Worm (Caenorhabditis elegans): Measurements from ENCODE around the gene F01F1.2.

F01F1.2 gene

DNA sequence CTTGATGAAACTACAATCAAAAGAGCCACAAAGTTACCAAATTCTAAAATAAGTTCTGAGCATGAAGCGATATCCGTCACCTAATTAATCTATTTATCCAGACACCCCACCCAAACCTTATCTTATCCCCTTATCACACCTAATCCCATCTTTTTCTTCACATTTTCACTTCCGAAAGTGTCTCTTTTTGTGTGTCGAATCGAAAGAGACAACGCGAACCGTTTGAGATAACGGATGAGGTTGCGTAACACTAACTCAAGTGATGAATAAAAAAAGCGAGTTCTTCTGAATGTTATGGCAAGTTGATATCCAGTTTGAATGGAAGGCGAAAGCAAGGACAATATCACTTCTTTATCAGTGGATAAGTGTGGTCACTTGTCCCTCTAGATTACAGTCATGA lies 5.2 kb downstream of the F01F1.2 start:
- TF ChIP-seq R02D3.7 (tag; optimal IDR thresholded peaks at IDR 0.05), result no peak
- TF ChIP-seq ztf-11 (tag; optimal IDR thresholded peaks at IDR 0.05), result no peak
- no peak for TF ChIP-seq nhr-21 (tag; optimal IDR thresholded peaks at IDR 0.05)
- no peak for TF ChIP-seq blmp-1 (tag; optimal IDR thresholded peaks at IDR 0.05; ENCODE audit: insufficient read depth)
- no peak for TF ChIP-seq ceh-16 (tag; optimal IDR thresholded peaks at IDR 0.05)
- TF ChIP-seq lin-39 (tag; optimal IDR thresholded peaks at IDR 0.05), result no peak
- TF ChIP-seq sma-9 (GFP tag; optimal IDR thresholded peaks at IDR 0.05), result no peak
- no peak for TF ChIP-seq sma-9 (tag; optimal IDR thresholded peaks at IDR 0.05)
- no peak for TF ChIP-seq nhr-23 (tag; optimal IDR thresholded peaks at IDR 0.05)
- no peak for TF ChIP-seq aly-2 (tag; optimal IDR thresholded peaks at IDR 0.05)
- TF ChIP-seq egl-27 (tag; optimal IDR thresholded peaks at IDR 0.05), result no peak
- TF ChIP-seq nhr-25 (tag; optimal IDR thresholded peaks at IDR 0.05), result no peak
- TF ChIP-seq nhr-12 (tag; optimal IDR thresholded peaks at IDR 0.05), result no peak
- no peak for TF ChIP-seq lin-11 (tag; optimal IDR thresholded peaks at IDR 0.05)
- TF ChIP-seq C34F6.9 (tag; optimal IDR thresholded peaks at IDR 0.05), result no peak
- TF ChIP-seq ama-1 (optimal IDR thresholded peaks at IDR 0.05), result no peak
- TF ChIP-seq F13H6.1 (tag; optimal IDR thresholded peaks at IDR 0.05), result no peak
- TF ChIP-seq sem-4 (tag; optimal IDR thresholded peaks at IDR 0.05), result no peak
- TF ChIP-seq unc-39 (tag; optimal IDR thresholded peaks at IDR 0.05), result no peak
- no peak for TF ChIP-seq nhr-10 (tag; optimal IDR thresholded peaks at IDR 0.05)

DNA sequence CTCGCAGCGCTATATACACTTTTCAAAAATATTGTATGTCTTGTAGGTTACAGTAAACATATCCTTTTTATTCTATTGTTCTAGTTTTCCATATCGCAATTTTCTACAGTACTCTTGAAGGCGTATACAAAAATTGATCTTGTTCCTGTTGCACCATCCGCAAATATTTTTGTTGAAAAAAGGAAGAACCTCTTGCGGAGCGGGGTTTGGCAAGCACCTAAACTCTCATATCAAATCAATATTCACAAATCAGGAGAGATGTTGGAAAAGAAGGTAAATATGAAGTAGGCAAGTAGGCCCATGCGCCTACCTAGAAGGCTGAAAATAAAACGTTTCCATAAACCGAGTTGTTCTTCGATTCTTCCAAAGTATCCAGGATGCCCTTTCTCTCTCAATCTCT lies 5.7 kb downstream of the F01F1.2 start, which contains the start of gene C28H8.5:
C28H8.5 (plus strand) TSS at position 301 of the 400 bp plus-strand sequence.
- TF ChIP-seq unc-55 (GFP tag; optimal IDR thresholded peaks at IDR 0.05) (no peak), peb-1 (tag; optimal IDR thresholded peaks at IDR 0.05) (no peak), ztf-4 (tag; optimal IDR thresholded peaks at IDR 0.05) (no peak), nhr-237 (tag; optimal IDR thresholded peaks at IDR 0.05) (no peak), F13H6.1 (tag; optimal IDR thresholded peaks at IDR 0.05) (no peak), lin-13 (GFP tag; optimal IDR thresholded peaks at IDR 0.05) (no peak), nhr-25 (tag; optimal IDR thresholded peaks at IDR 0.05) (no peak), C34F6.9 (tag; optimal IDR thresholded peaks at IDR 0.05) (no peak), unc-39 (tag; optimal IDR thresholded peaks at IDR 0.05) (no peak), ztf-1 (GFP tag; conservative IDR thresholded peaks at IDR 0.05) (no peak), unc-62 (GFP tag; optimal IDR thresholded peaks at IDR 0.05) (no peak), nhr-12 (tag; optimal IDR thresholded peaks at IDR 0.05) (no peak)

DNA sequence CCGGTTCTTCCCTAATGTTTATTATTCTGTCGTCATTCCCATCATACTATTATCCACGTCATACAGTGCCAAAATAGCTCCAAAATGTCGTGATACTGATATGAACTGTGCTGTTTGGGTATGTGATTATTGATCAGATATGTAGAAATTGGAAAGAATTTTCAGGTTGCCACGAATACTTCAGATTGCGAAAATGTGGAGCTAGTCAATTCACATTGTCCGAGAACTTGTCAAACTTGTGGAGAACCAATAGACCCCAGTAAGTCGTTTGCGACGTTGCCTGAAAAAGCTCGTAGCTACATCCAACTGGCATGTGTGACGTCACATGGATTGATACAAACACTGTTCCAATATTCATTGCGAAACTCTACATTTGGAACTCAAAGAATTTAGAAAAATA lies 6.1 kb downstream of the F01F1.2 start:
- TF ChIP-seq alr-1 (tag; optimal IDR thresholded peaks at IDR 0.05) (no peak), nhr-77 (tag; optimal IDR thresholded peaks at IDR 0.05) (no peak), ceh-16 (tag; optimal IDR thresholded peaks at IDR 0.05) (no peak), nhr-10 (tag; optimal IDR thresholded peaks at IDR 0.05) (no peak), sem-4 (tag; optimal IDR thresholded peaks at IDR 0.05) (no peak), lsy-2 (tag; optimal IDR thresholded peaks at IDR 0.05) (no peak), ztf-4 (tag; optimal IDR thresholded peaks at IDR 0.05) (no peak), unc-62 (GFP tag; optimal IDR thresholded peaks at IDR 0.05) (no peak), peb-1 (tag; optimal IDR thresholded peaks at IDR 0.05) (no peak), ama-1 (optimal IDR thresholded peaks at IDR 0.05) (no peak), ceh-82 (tag; optimal IDR thresholded peaks at IDR 0.05) (no peak), nhr-25 (tag; optimal IDR thresholded peaks at IDR 0.05) (no peak), Y55F3AM.14 (GFP tag; optimal IDR thresholded peaks at IDR 0.05) (no peak), mbf-1 (tag; optimal IDR thresholded peaks at IDR 0.05) (no peak)

DNA sequence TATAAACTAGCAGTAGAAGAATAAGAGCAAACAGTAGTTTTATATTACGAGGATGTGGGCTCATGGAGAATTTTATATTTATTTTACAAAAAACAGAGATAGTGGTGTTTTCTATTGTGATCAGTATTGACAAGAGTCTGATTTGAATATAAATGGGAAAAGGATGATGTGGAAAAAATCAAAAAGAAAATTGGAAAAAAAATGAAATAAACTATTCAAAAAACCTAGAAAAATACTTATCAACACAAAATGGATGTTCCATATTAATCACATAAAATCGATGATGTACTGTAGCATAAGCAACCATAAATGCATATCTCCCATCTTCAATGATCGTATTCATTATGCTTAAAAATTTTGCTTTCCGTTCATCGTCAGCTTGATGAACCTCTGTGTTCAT lies 8.5 kb downstream of the F01F1.2 start, which contains the start of gene C28H8.7:
C28H8.7 (minus strand) TSS at position 101 of the 400 bp plus-strand sequence.
- no peak for TF ChIP-seq egl-27 (tag; optimal IDR thresholded peaks at IDR 0.05)

DNA sequence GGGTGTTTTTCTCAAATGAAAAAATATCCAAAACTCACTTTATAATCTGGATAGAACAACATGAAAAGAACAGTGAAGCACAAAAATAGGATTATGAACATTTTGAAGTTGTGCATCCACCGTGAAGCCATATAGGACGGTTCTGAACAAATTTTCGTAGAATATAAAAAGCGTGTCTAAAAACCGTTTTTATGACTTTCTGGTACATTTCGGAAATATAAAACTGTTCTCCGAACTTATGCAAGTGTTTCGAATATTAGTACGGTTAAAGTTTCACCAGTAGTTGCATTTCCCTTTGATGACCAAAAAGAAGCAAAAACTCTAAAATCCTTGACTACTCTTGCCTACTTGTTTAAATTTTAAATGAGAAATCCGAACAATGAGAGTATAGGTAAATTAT lies 10.3 kb downstream of the F01F1.2 start, which contains the start of gene C28H8.8:
C28H8.8 (minus strand) TSS at position 101 of the 400 bp plus-strand sequence.
- no peak for TF ChIP-seq nhr-12 (tag; optimal IDR thresholded peaks at IDR 0.05)
- TF ChIP-seq unc-39 (tag; optimal IDR thresholded peaks at IDR 0.05), result no peak
- TF ChIP-seq mab-5 (tag; optimal IDR thresholded peaks at IDR 0.05), result no peak
- no peak for TF ChIP-seq gmeb-1 (tag; optimal IDR thresholded peaks at IDR 0.05)
- TF ChIP-seq ZK546.5 (tag; optimal IDR thresholded peaks at IDR 0.05), result no peak
- no peak for TF ChIP-seq C34F6.9 (tag; optimal IDR thresholded peaks at IDR 0.05)
- TF ChIP-seq nhr-11 (tag; optimal IDR thresholded peaks at IDR 0.05), result no peak
- no peak for TF ChIP-seq nhr-237 (tag; optimal IDR thresholded peaks at IDR 0.05)
- no peak for TF ChIP-seq unc-62 (GFP tag; optimal IDR thresholded peaks at IDR 0.05)
- TF ChIP-seq nhr-77 (tag; optimal IDR thresholded peaks at IDR 0.05), result no peak
- TF ChIP-seq unc-55 (GFP tag; optimal IDR thresholded peaks at IDR 0.05), result no peak
- TF ChIP-seq sma-3 (GFP tag; optimal IDR thresholded peaks at IDR 0.05), result no peak
- TF ChIP-seq ztf-1 (GFP tag; conservative IDR thresholded peaks at IDR 0.05), result no peak
- TF ChIP-seq elt-1 (tag; optimal IDR thresholded peaks at IDR 0.05), result no peak
